Worm (Caenorhabditis elegans): ENCODE data around the gene osm-7.
A peak's percentile ranks its signal among the peaks of the same experiment; 100 is the strongest.

Gene osm-7

ce11 chrIII:13528513-13529249, 47.3 kb upstream of the osm-7 start:
- no peak for TF ChIP-seq bed-2 (GFP tag; IDR thresholded peaks at IDR 0.05)
- TF ChIP-seq akir-1 (GFP tag; optimal IDR thresholded peaks at IDR 0.05): no peak
- TF ChIP-seq snpc-3.4 (tag; optimal IDR thresholded peaks at IDR 0.05): no peak
- no peak for TF ChIP-seq ZK185.1 (tag; optimal IDR thresholded peaks at IDR 0.05; ENCODE audit: poor library complexity, severe bottlenecking)
- TF ChIP-seq B0261.1 (tag; optimal IDR thresholded peaks at IDR 0.05): no peak
- no peak for TF ChIP-seq mxl-1 (tag; optimal IDR thresholded peaks at IDR 0.05)
- no peak for TF ChIP-seq F22D6.2 (tag; optimal IDR thresholded peaks at IDR 0.05)
- no peak for TF ChIP-seq sptf-2 (GFP tag; optimal IDR thresholded peaks at IDR 0.05)
- TF ChIP-seq Y95B8A.8 (GFP tag; IDR thresholded peaks at IDR 0.05): peak; percentile 39; the same call in 1 of the 2 replicates
- TF ChIP-seq let-607 (tag; optimal IDR thresholded peaks at IDR 0.05): peak; percentile 87 to 94
- no peak for TF ChIP-seq xnd-1 (tag; optimal IDR thresholded peaks at IDR 0.05)
- TF ChIP-seq lsl-1 (GFP tag; optimal IDR thresholded peaks at IDR 0.05): no peak
- TF ChIP-seq lir-1 (GFP tag; conservative IDR thresholded peaks at IDR 0.05): no peak
- no peak for TF ChIP-seq lin-26 (GFP tag; IDR thresholded peaks at IDR 0.05)
- TF ChIP-seq zim-3 (tag; optimal IDR thresholded peaks at IDR 0.05): no peak
- TF ChIP-seq dpl-1 (GFP tag; optimal IDR thresholded peaks at IDR 0.05): no peak
- TF ChIP-seq B0336.3 (GFP tag; IDR thresholded peaks at IDR 0.05): no peak
- no peak for TF ChIP-seq F37B4.10 (GFP tag; IDR thresholded peaks at IDR 0.05)
- TF ChIP-seq attf-5 (GFP tag; optimal IDR thresholded peaks at IDR 0.05): peak; percentile 11
- no peak for TF ChIP-seq cebp-1 (GFP tag; IDR thresholded peaks at IDR 0.05)
- peak; percentile 33 for TF ChIP-seq cebp-1 (tag; optimal IDR thresholded peaks at IDR 0.05)
- TF ChIP-seq dox-1 (GFP tag; IDR thresholded peaks at IDR 0.05): peak; percentile 20; the same call in 1 of the 2 replicates
- no peak for TF ChIP-seq F49E8.2 (tag; optimal IDR thresholded peaks at IDR 0.05; ENCODE audit: insufficient read depth)
- TF ChIP-seq F23B12.7 (tag; optimal IDR thresholded peaks at IDR 0.05; ENCODE audit: insufficient read depth): no peak
- TF ChIP-seq athp-1 (tag; optimal IDR thresholded peaks at IDR 0.05): no peak
- TF ChIP-seq snpc-4 (GFP tag; optimal IDR thresholded peaks at IDR 0.05): no peak
- TF ChIP-seq snpc-4 (tag; optimal IDR thresholded peaks at IDR 0.05): no peak
- TF ChIP-seq ztf-22 (GFP tag; optimal IDR thresholded peaks at IDR 0.05): no peak
- no peak for TF ChIP-seq B0035.1 (tag; optimal IDR thresholded peaks at IDR 0.05)
- no peak for TF ChIP-seq lag-1 (GFP tag; IDR thresholded peaks at IDR 0.05)
- TF ChIP-seq sea-2 (GFP tag; IDR thresholded peaks at IDR 0.05): no peak
- TF ChIP-seq egrh-3 (GFP tag; IDR thresholded peaks at IDR 0.05): no peak
- TF ChIP-seq nfya-2 (GFP tag; IDR thresholded peaks at IDR 0.05): no peak
- no peak for TF ChIP-seq hlh-12 (tag; optimal IDR thresholded peaks at IDR 0.05)
- TF ChIP-seq hmg-1.2 (GFP tag; IDR thresholded peaks at IDR 0.05): 0 out of 2 replicates have a peak, but pooled peaks have one; percentile 12
- TF ChIP-seq F57A8.1 (GFP tag; optimal IDR thresholded peaks at IDR 0.05): no peak
- no peak for TF ChIP-seq ccch-3 (GFP tag; optimal IDR thresholded peaks at IDR 0.05)
- no peak for TF ChIP-seq Y56A3A.18 (GFP tag; IDR thresholded peaks at IDR 0.05)
- peak; percentile 92 for TF ChIP-seq nhr-80 (tag; optimal IDR thresholded peaks at IDR 0.05)
- no peak for TF ChIP-seq madf-10 (tag; optimal IDR thresholded peaks at IDR 0.05)
- no peak for TF ChIP-seq fkh-3 (tag; optimal IDR thresholded peaks at IDR 0.05)
- TF ChIP-seq ztf-28 (GFP tag; IDR thresholded peaks at IDR 0.05): no peak
- TF ChIP-seq somi-1 (GFP tag; optimal IDR thresholded peaks at IDR 0.05): no peak
- TF ChIP-seq tlf-1 (GFP tag; optimal IDR thresholded peaks at IDR 0.05): no peak
- no peak for TF ChIP-seq mcd-1 (GFP tag; IDR thresholded peaks at IDR 0.05)
- no peak for TF ChIP-seq lin-40 (tag; optimal IDR thresholded peaks at IDR 0.05)
- peak; percentile 16 for TF ChIP-seq tbp1 (GFP tag; optimal IDR thresholded peaks at IDR 0.05)
- no peak for TF ChIP-seq lin-54 (GFP tag; optimal IDR thresholded peaks at IDR 0.05)
